Worm (Caenorhabditis elegans) whole organism, mixed stage, embryonic: ENCODE results near the gene srx-112.

ENCODE experiments used
- ceh-39 ChIP-seq: fragments of 150-350 bp; optimal IDR thresholded peaks from 2 replicates; lab custom pipeline; 2014; ENCODE audit warnings: missing biosample characterization, missing genetic modification characterization
- lin-13 ChIP-seq: fragments of 150-350 bp; optimal IDR thresholded peaks from 2 replicates; lab custom pipeline; 2014; ENCODE audit warnings: missing biosample characterization, missing genetic modification characterization
- mls-2 ChIP-seq: sonication (generic microtip); optimal IDR thresholded peaks from 2 replicates; lab custom pipeline; 2016; ENCODE audit warnings: mild to moderate bottlenecking, missing genetic modification characterization, moderate library complexity, missing compliant biosample characterization
- nhr-12 ChIP-seq: fragments of 150-350 bp; optimal IDR thresholded peaks from 2 replicates; lab custom pipeline; 2014; ENCODE audit warnings: missing biosample characterization, missing genetic modification characterization
- nhr-237 ChIP-seq: fragments of 150-350 bp; optimal IDR thresholded peaks from 2 replicates; lab custom pipeline; 2014; ENCODE audit warnings: missing biosample characterization, missing genetic modification characterization
- snpc-4 ChIP-seq: fragments of 150-350 bp; optimal IDR thresholded peaks from 2 replicates; lab custom pipeline; 2014; ENCODE audit warnings: missing biosample characterization, missing genetic modification characterization
- tbx-8 ChIP-seq: fragments of 200-800 bp; sonication (Bioruptor generic); optimal IDR thresholded peaks from 2 replicates; lab custom pipeline; 2018; ENCODE audit warnings: mild to moderate bottlenecking, missing genetic modification characterization, moderate library complexity, missing compliant biosample characterization
- unc-62 ChIP-seq: fragments of 150-350 bp; optimal IDR thresholded peaks from 2 replicates; lab custom pipeline; 2014; ENCODE audit warnings: missing biosample characterization, missing genetic modification reagents, missing genetic modification characterization
- ztf-11 ChIP-seq: fragments of 150-350 bp; optimal IDR thresholded peaks from 2 replicates; lab custom pipeline; 2014; ENCODE audit warnings: missing biosample characterization, missing genetic modification characterization

DNA sequence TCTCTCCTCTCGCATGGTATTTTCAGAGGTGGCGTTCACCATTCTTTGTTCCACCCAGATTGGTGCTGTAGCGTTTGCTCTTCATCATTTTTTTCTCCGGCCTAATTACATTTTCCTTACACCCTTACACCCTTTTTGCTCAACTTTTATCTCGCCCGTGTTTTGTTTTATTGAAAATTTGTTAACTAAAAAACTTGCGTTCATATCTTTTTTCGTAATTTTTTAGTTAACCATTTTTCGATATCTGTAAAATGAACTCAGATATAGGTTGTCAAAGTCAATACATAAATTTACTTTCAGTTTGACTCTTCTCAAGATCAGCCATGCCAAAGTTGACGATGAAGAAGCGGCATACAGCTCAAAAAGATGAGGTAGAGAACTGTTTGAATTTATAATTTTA, 22.8 kb downstream of the srx-112 start, which contains the start of gene F12E12.1:
- no peak for TF ChIP-seq tbx-8 (GFP tag; lab: Kevin White, UChicago)
- TF ChIP-seq ztf-11 (tag; lab: Kevin White, UChicago), result no peak
- TF ChIP-seq nhr-12, result no peak
- TF ChIP-seq ceh-39, result no peak
- TF ChIP-seq nhr-237 (tag; lab: Kevin White, UChicago), result no peak
- TF ChIP-seq unc-62, result no peak
- TF ChIP-seq mls-2 (tag; lab: Kevin White, UChicago), result no peak
- no peak for TF ChIP-seq snpc-4 (tag; lab: Kevin White, UChicago)
- no peak for TF ChIP-seq lin-13 (tag; lab: Kevin White, UChicago)
